Worm (Caenorhabditis elegans): ENCODE results near the gene srz-48.

- TF ChIP-seq him-1 (tag; optimal IDR thresholded peaks at IDR 0.05) (no peak), dao-5 (tag; optimal IDR thresholded peaks at IDR 0.05) (no peak)
Observed at ce11 chrV:17429262-17429661, 30.7 kb downstream of the srz-48 start.

Measured in whole organism, L4/young adult.